Fruit fly (Drosophila melanogaster) whole organism, embryonic: Measurements from ENCODE around the gene CG7806.

Experiments
- BtbVII ChIP-seq: fragments of 200-800 bp; sonication (Bioruptor generic); optimal IDR thresholded peaks from 3 replicates; lab custom pipeline; 2017; ENCODE audit warnings: missing biosample characterization, mild to moderate bottlenecking, missing genetic modification characterization
- CG11504 ChIP-seq: fragments of 200-800 bp; sonication (Bioruptor generic); optimal IDR thresholded peaks from 3 replicates; lab custom pipeline; 2019; ENCODE audit warnings: missing biosample characterization, mild to moderate bottlenecking, missing genetic modification characterization, moderate library complexity
- CG11560 ChIP-seq: fragments of 200-800 bp; sonication (Bioruptor generic); IDR thresholded peaks from 3 replicates; pipeline ENCODE4 v1.3.6; 2022; ENCODE audit warnings: missing biosample characterization, missing genetic modification characterization
- CG15073 ChIP-seq: fragments of 200-800 bp; sonication (Bioruptor generic); optimal IDR thresholded peaks from 2 replicates; lab custom pipeline; 2016; ENCODE audit warnings: missing biosample characterization, missing genetic modification characterization
- CG16815 ChIP-seq: fragments of 200-800 bp; sonication (Bioruptor generic); optimal IDR thresholded peaks from 3 replicates; lab custom pipeline; 2017; ENCODE audit warnings: missing biosample characterization, mild to moderate bottlenecking, missing genetic modification characterization
- CG16863 ChIP-seq: fragments of 200-800 bp; sonication (Bioruptor generic); optimal IDR thresholded peaks from 3 replicates; lab custom pipeline; 2016; ENCODE audit warnings: missing biosample characterization, missing genetic modification characterization
- CG17359 ChIP-seq: fragments of 200-800 bp; sonication (Bioruptor generic); optimal IDR thresholded peaks from 3 replicates; lab custom pipeline; 2018; ENCODE audit warnings: missing biosample characterization, mild to moderate bottlenecking, missing genetic modification characterization, moderate library complexity
- CG17802 ChIP-seq: fragments of 200-800 bp; sonication (Bioruptor generic); optimal IDR thresholded peaks from 2 replicates; lab custom pipeline; 2018; ENCODE audit warnings: missing biosample characterization, mild to moderate bottlenecking, missing genetic modification characterization, moderate library complexity
- CG30431 ChIP-seq: fragments of 200-800 bp; sonication (Bioruptor generic); optimal IDR thresholded peaks from 2 replicates; lab custom pipeline; 2017; ENCODE audit warnings: missing biosample characterization, missing genetic modification characterization
- CG3838 ChIP-seq: fragments of 200-800 bp; sonication (Bioruptor generic); optimal IDR thresholded peaks from 3 replicates; lab custom pipeline; 2016; ENCODE audit warnings: missing biosample characterization, missing genetic modification characterization
- CG4282 ChIP-seq: fragments of 200-800 bp; sonication (Bioruptor generic); optimal IDR thresholded peaks from 2 replicates; lab custom pipeline; 2016; ENCODE audit warnings: missing biosample characterization, missing genetic modification characterization
- CG4404 ChIP-seq: fragments of 200-800 bp; sonication (Bioruptor generic); IDR thresholded peaks from 2 replicates; pipeline ENCODE4 v1.3.6; 2022; ENCODE audit warnings: missing biosample characterization, missing genetic modification characterization
- CG6654 ChIP-seq: fragments of 200-800 bp; sonication (Bioruptor generic); optimal IDR thresholded peaks from 2 replicates; lab custom pipeline; 2017; ENCODE audit warnings: missing biosample characterization, mild to moderate bottlenecking, missing genetic modification characterization
- CG6689 ChIP-seq: fragments of 200-800 bp; sonication (Bioruptor generic); IDR thresholded peaks from 2 replicates; pipeline ENCODE4 v1.3.6; 2022; ENCODE audit warnings: missing biosample characterization, missing genetic modification characterization
- CG6813 ChIP-seq: fragments of 200-800 bp; sonication (Bioruptor generic); optimal IDR thresholded peaks from 2 replicates; lab custom pipeline; 2017; ENCODE audit warnings: missing biosample characterization, missing genetic modification characterization, mild to moderate bottlenecking, moderate library complexity, missing genetic modification reagents
- CG9817 ChIP-seq: fragments of 200-800 bp; sonication (Bioruptor generic); optimal IDR thresholded peaks from 2 replicates; lab custom pipeline; 2018; ENCODE audit warnings: missing biosample characterization, mild to moderate bottlenecking, missing genetic modification characterization, moderate library complexity
- CHES-1-like ChIP-seq: fragments of 200-800 bp; sonication (Bioruptor generic); optimal IDR thresholded peaks from 2 replicates; lab custom pipeline; 2016; ENCODE audit warnings: missing biosample characterization, missing genetic modification characterization
- Chrac-16 ChIP-seq: fragments of 200-800 bp; sonication (Bioruptor generic); optimal IDR thresholded peaks from 3 replicates; lab custom pipeline; 2016; ENCODE audit warnings: missing biosample characterization, missing genetic modification characterization
- Deaf1 ChIP-seq: fragments of 200-800 bp; optimal IDR thresholded peaks from 3 replicates; lab custom pipeline; 2019; ENCODE audit warnings: missing biosample characterization, mild to moderate bottlenecking, missing genetic modification characterization, moderate library complexity
- Dek ChIP-seq: fragments of 200-800 bp; sonication (Bioruptor generic); optimal IDR thresholded peaks from 3 replicates; lab custom pipeline; 2019; ENCODE audit warnings: missing biosample characterization, mild to moderate bottlenecking, missing genetic modification characterization, moderate library complexity
- Eip74EF ChIP-seq, 2 experiments: fragments of 200-800 bp in 1 of 2; fragments of >200 bp in 1 of 2; sonication (Bioruptor generic) in 1 of 2; optimal IDR thresholded peaks; 2 replicates each; lab custom pipeline; 2017 to 2019; ENCODE audit warnings: missing biosample characterization in 2 of 2, missing genetic modification characterization in 2 of 2, mild to moderate bottlenecking in 1 of 2, moderate library complexity in 1 of 2
- Hand ChIP-seq: fragments of 200-800 bp; sonication (Bioruptor generic); optimal IDR thresholded peaks from 2 replicates; lab custom pipeline; 2017; ENCODE audit warnings: mild to moderate bottlenecking, missing biosample characterization, missing genetic modification reagents, missing genetic modification characterization
- Hey ChIP-seq: fragments of 200-800 bp; sonication (Bioruptor generic); optimal IDR thresholded peaks from 3 replicates; lab custom pipeline; 2018; ENCODE audit warnings: missing biosample characterization, mild to moderate bottlenecking, missing genetic modification characterization
- Hr51 ChIP-seq, 2 experiments: fragments of 200-800 bp; sonication (Bioruptor generic); optimal IDR thresholded peaks; 2 replicates in 1 of 2; 3 replicates in 1 of 2; lab custom pipeline; 2016 to 2018; ENCODE audit warnings: missing biosample characterization in 2 of 2, missing genetic modification characterization in 2 of 2, mild to moderate bottlenecking in 1 of 2, moderate library complexity in 1 of 2
- Mad ChIP-seq: fragments of 200-800 bp; sonication (Bioruptor generic); optimal IDR thresholded peaks from 2 replicates; lab custom pipeline; 2016; ENCODE audit warnings: missing biosample characterization, missing genetic modification characterization
- Med ChIP-seq: fragments of 200-800 bp; sonication (Bioruptor generic); peaks from one replicate; lab custom pipeline; 2016; ENCODE audit warnings: missing biosample characterization, missing genetic modification characterization, mild to moderate bottlenecking, inconsistent platforms, moderate library complexity
- NFAT ChIP-seq: fragments of 200-800 bp; sonication (Bioruptor generic); IDR thresholded peaks from 2 replicates; pipeline ENCODE4 v1.3.6; 2022; ENCODE audit warnings: missing biosample characterization, missing genetic modification characterization
- NK7.1 ChIP-seq: fragments of 200-800 bp; sonication (Bioruptor generic); optimal IDR thresholded peaks from 3 replicates; lab custom pipeline; 2016; ENCODE audit warnings: missing biosample characterization, missing genetic modification characterization
- Sox100B ChIP-seq: fragments of 200-800 bp; sonication (Bioruptor generic); optimal IDR thresholded peaks from 3 replicates; lab custom pipeline; 2018; ENCODE audit warnings: missing biosample characterization, mild to moderate bottlenecking, missing genetic modification characterization
- Sox102F ChIP-seq: fragments of 200-800 bp; sonication (Bioruptor generic); optimal IDR thresholded peaks from 2 replicates; lab custom pipeline; 2018; ENCODE audit warnings: missing biosample characterization, mild to moderate bottlenecking, missing genetic modification characterization, moderate library complexity
- Taf1 ChIP-seq: fragments of 200-800 bp; sonication (Bioruptor generic); IDR thresholded peaks from 2 replicates; pipeline ENCODE4 v1.3.6; 2022; ENCODE audit warnings: missing biosample characterization, missing genetic modification characterization
- Vsx1 ChIP-seq: fragments of 200-800 bp; sonication (Bioruptor generic); optimal IDR thresholded peaks from 2 replicates; lab custom pipeline; 2017; ENCODE audit warnings: missing biosample characterization, mild to moderate bottlenecking, missing genetic modification characterization, missing genetic modification reagents
- abd-A ChIP-seq: fragments of 200-800 bp; sonication (Bioruptor generic); optimal IDR thresholded peaks from 3 replicates; lab custom pipeline; 2019; ENCODE audit warnings: missing biosample characterization, mild to moderate bottlenecking, missing genetic modification characterization, moderate library complexity
- ash1 ChIP-seq: fragments of 200-800 bp; sonication (Bioruptor generic); optimal IDR thresholded peaks from 2 replicates; lab custom pipeline; 2018; ENCODE audit warnings: missing biosample characterization, mild to moderate bottlenecking, missing genetic modification characterization
- bsh ChIP-seq, 2 experiments: fragments of 200-800 bp; sonication (Bioruptor generic); optimal IDR thresholded peaks; 2 replicates each; lab custom pipeline; 2017 to 2018; ENCODE audit warnings: mild to moderate bottlenecking in 2 of 2, missing biosample characterization in 2 of 2, missing genetic modification characterization in 2 of 2, moderate library complexity in 1 of 2
- cato ChIP-seq: fragments of 200-800 bp; sonication (Bioruptor generic); optimal IDR thresholded peaks from 2 replicates; lab custom pipeline; 2016; ENCODE audit warnings: missing biosample characterization, missing genetic modification characterization, borderline replicate concordance
- chm ChIP-seq: fragments of 200-800 bp; sonication (Bioruptor generic); IDR thresholded peaks from 2 replicates; pipeline ENCODE4 v1.3.6; 2022; ENCODE audit warnings: missing biosample characterization, missing genetic modification characterization
- ci ChIP-seq: fragments of 200-800 bp; sonication (Bioruptor generic); IDR thresholded peaks from 3 replicates; pipeline ENCODE4 v1.3.6; 2022; ENCODE audit warnings: missing biosample characterization, missing genetic modification characterization
- fd102C ChIP-seq: fragments of 200-800 bp; sonication (Bioruptor generic); optimal IDR thresholded peaks from 2 replicates; lab custom pipeline; 2018; ENCODE audit warnings: missing biosample characterization, mild to moderate bottlenecking, missing genetic modification characterization, moderate library complexity
- fru ChIP-seq: fragments of >200 bp; optimal IDR thresholded peaks from 2 replicates; lab custom pipeline; 2017
- ftz-f1 ChIP-seq: fragments of 200-800 bp; sonication (Bioruptor generic); optimal IDR thresholded peaks from 2 replicates; lab custom pipeline; 2016; ENCODE audit warnings: missing biosample characterization, missing genetic modification characterization
- ham ChIP-seq: fragments of 200-800 bp; sonication (Bioruptor generic); IDR thresholded peaks from 2 replicates; pipeline ENCODE4 v1.3.6; 2022; ENCODE audit warnings: missing biosample characterization, missing genetic modification characterization
- hth ChIP-seq: fragments of >200 bp; optimal IDR thresholded peaks from 2 replicates; lab custom pipeline; 2017; ENCODE audit warnings: inconsistent platforms
- odd ChIP-seq: fragments of 200-800 bp; sonication (Bioruptor generic); optimal IDR thresholded peaks from 2 replicates; lab custom pipeline; 2017; ENCODE audit warnings: missing biosample characterization, mild to moderate bottlenecking, missing genetic modification characterization
- pan ChIP-seq, 4 experiments: fragments of >200 bp in 3 of 4; fragments of 200-800 bp in 1 of 4; sonication (Bioruptor generic) in 1 of 4; optimal IDR thresholded peaks in 3 of 4; IDR thresholded peaks in 1 of 4; 2 replicates each; pipeline versions ENCODE4 v1.3.6 to Lab custom; 2017 to 2022; ENCODE audit warnings: missing biosample characterization in 2 of 4, missing genetic modification characterization in 2 of 4, mixed read lengths in 1 of 4
- rib ChIP-seq: fragments of 200-800 bp; sonication (Bioruptor generic); IDR thresholded peaks from 2 replicates; pipeline ENCODE4 v1.3.6; 2022; ENCODE audit warnings: missing biosample characterization, missing genetic modification characterization
- slou ChIP-seq: fragments of 200-800 bp; sonication (Bioruptor generic); optimal IDR thresholded peaks from 3 replicates; lab custom pipeline; 2016; ENCODE audit warnings: missing biosample characterization, missing genetic modification characterization
- trh ChIP-seq: fragments of 200-800 bp; sonication (Bioruptor generic); optimal IDR thresholded peaks from 2 replicates; lab custom pipeline; 2016; ENCODE audit warnings: missing biosample characterization, missing genetic modification characterization
- tup ChIP-seq: fragments of 200-800 bp; sonication (Bioruptor generic); optimal IDR thresholded peaks from 2 replicates; lab custom pipeline; 2016; ENCODE audit warnings: missing biosample characterization, mild to moderate bottlenecking, missing genetic modification characterization, moderate library complexity
- wor ChIP-seq: fragments of 200-800 bp; sonication (Bioruptor generic); IDR thresholded peaks from 2 replicates; pipeline ENCODE4 v1.3.6; 2022; ENCODE audit warnings: missing biosample characterization, missing genetic modification characterization

The CG7806 gene

dm6 chr2L:8350560-8351171 is 39.5 kb downstream of the CG7806 start (continued):
- no peak for TF ChIP-seq bsh (GFP tag; optimal IDR thresholded peaks at IDR 0.05; lab: Kevin White, UChicago)
- TF ChIP-seq wor (GFP tag; lab: Robert Waterston, UW) = no peak
- no peak for TF ChIP-seq CG15073 (GFP tag; lab: Kevin White, UChicago)
- TF ChIP-seq slou = no peak
- no peak for TF ChIP-seq hth (lab: Kevin White, UChicago)
- TF ChIP-seq trh = no peak
- TF ChIP-seq CG4404 (GFP tag; lab: Robert Waterston, UW) = no peak
- no peak for TF ChIP-seq CG6689 (GFP tag; lab: Robert Waterston, UW)
- peak; percentile 42 for TF ChIP-seq Sox102F (GFP tag; lab: Kevin White, UChicago)
- no peak for TF ChIP-seq tup
- no peak for TF ChIP-seq ham (GFP tag; lab: Robert Waterston, UW)
- no peak for TF ChIP-seq Deaf1 (tag; lab: Kevin White, UChicago)
- no peak for TF ChIP-seq CG11504 (tag; lab: Kevin White, UChicago)
- no peak for TF ChIP-seq NK7.1
- no peak for TF ChIP-seq CG17802 (tag; lab: Kevin White, UChicago)
- TF ChIP-seq Hey (tag; lab: Kevin White, UChicago) = peak; percentile 31
- TF ChIP-seq CG30431 = no peak
- peak; percentile 33; the same call in 1 of the 2 replicates for TF ChIP-seq rib (GFP tag; lab: Robert Waterston, UW)
- no peak for TF ChIP-seq CG11560 (tag; lab: Robert Waterston, UW)
- peak; percentile 12 for TF ChIP-seq CG9817 (tag; lab: Kevin White, UChicago)
- no peak for TF ChIP-seq CG3838
- no peak for TF ChIP-seq CG16815 (GFP tag; lab: Kevin White, UChicago)
- peak; percentile 8 for TF ChIP-seq Sox100B (GFP tag; lab: Kevin White, UChicago)
- TF ChIP-seq Mad (GFP tag; lab: Kevin White, UChicago) = no peak
- peak; percentile 36 for TF ChIP-seq CG6813 (GFP tag; lab: Kevin White, UChicago)
- TF ChIP-seq fru (lab: Kevin White, UChicago) = no peak
- TF ChIP-seq NFAT (GFP tag; lab: Robert Waterston, UW) = no peak
- TF ChIP-seq pan (optimal IDR thresholded peaks at IDR 0.05; lab: Kevin White, UChicago) = no peak
- TF ChIP-seq pan (GFP tag; optimal IDR thresholded peaks at IDR 0.05 in 1 of 2, IDR thresholded peaks at IDR 0.05 in 1 of 2) = peak in 1 of 2 experiments; percentile 35
- TF ChIP-seq ci (GFP tag; lab: Robert Waterston, UW) = no peak; the same call in 2 of the 3 replicates
- TF ChIP-seq CHES-1-like = no peak
- no peak for TF ChIP-seq cato (GFP tag; lab: Kevin White, UChicago)
- no peak for TF ChIP-seq chm
- TF ChIP-seq ftz-f1 (GFP tag; lab: Kevin White, UChicago) = peak; percentile 50
- TF ChIP-seq BtbVII (GFP tag; lab: Kevin White, UChicago) = peak; percentile 57
- TF ChIP-seq CG16863 (GFP tag; lab: Kevin White, UChicago) = peak; percentile 10
- peak; percentile 41 for TF ChIP-seq Dek
- TF ChIP-seq Med (GFP tag; lab: Kevin White, UChicago) = peak; percentile 86
- TF ChIP-seq Vsx1 (GFP tag; lab: Kevin White, UChicago) = peak; percentile 51
- TF ChIP-seq odd (GFP tag; lab: Kevin White, UChicago) = peak; percentile 69
- TF ChIP-seq CG4282 (GFP tag; lab: Kevin White, UChicago) = no peak
- peak in 1 of 2 experiments; percentile 26 for TF ChIP-seq Hr51 (GFP tag; optimal IDR thresholded peaks at IDR 0.05; lab: Kevin White, UChicago)
- TF ChIP-seq CG6654 (GFP tag; lab: Kevin White, UChicago) = no peak
- no peak for TF ChIP-seq Taf1 (GFP tag; lab: Robert Waterston, UW)
- TF ChIP-seq abd-A (tag; lab: Kevin White, UChicago) = no peak
- TF ChIP-seq ash1 (GFP tag; lab: Kevin White, UChicago) = no peak
- peak in 1 of 2 experiments; percentile 23 for TF ChIP-seq Eip74EF (GFP tag; optimal IDR thresholded peaks at IDR 0.05; lab: Kevin White, UChicago)
- peak; percentile 52 for TF ChIP-seq Hand (GFP tag; lab: Kevin White, UChicago)
- peak; percentile 59 for TF ChIP-seq CG17359
- no peak for TF ChIP-seq Chrac-16 (GFP tag; lab: Kevin White, UChicago)
- no peak for TF ChIP-seq fd102C
